Worm (Caenorhabditis elegans): ENCODE data around the gene srj-53.
A peak's percentile ranks its signal among the peaks of the same experiment; 100 is the strongest.

DNA sequence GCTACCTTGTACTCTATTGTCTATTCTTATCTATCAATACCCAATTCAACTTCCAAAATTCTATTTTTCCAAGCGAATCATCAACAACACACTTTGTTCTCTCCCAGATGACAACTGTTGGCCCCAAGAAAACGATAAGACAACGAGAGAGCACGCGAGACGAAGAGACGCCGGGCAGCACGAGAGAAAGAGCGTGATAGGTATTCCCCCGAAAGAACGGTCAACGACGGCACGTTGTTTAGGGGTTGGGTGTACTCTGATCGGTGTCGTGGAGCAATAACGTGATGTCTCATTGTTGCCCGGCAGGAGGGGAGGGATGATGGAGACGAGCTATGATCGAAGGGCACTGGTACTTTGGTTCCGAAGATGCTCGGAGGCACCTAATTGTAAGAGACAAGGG is 36.8 kb upstream of the srj-53 start:
- TF ChIP-seq pha-4 (tag; optimal IDR thresholded peaks at IDR 0.05): no peak
- no peak for TF ChIP-seq unc-39 (tag; optimal IDR thresholded peaks at IDR 0.05)
- TF ChIP-seq elt-3 (tag; optimal IDR thresholded peaks at IDR 0.05): no peak
- no peak for TF ChIP-seq nhr-76 (tag; optimal IDR thresholded peaks at IDR 0.05)
- no peak for TF ChIP-seq mep-1 (tag; optimal IDR thresholded peaks at IDR 0.05)
- TF ChIP-seq nhr-28 (tag; optimal IDR thresholded peaks at IDR 0.05): no peak
- no peak for TF ChIP-seq ztf-11 (tag; optimal IDR thresholded peaks at IDR 0.05)
- no peak for TF ChIP-seq ces-1 (GFP tag; optimal IDR thresholded peaks at IDR 0.05)
- no peak for TF ChIP-seq ceh-83 (GFP tag; optimal IDR thresholded peaks at IDR 0.05)
- peak; percentile 87 for TF ChIP-seq unc-62 (GFP tag; optimal IDR thresholded peaks at IDR 0.05)
- no peak for TF ChIP-seq blmp-1 (tag; optimal IDR thresholded peaks at IDR 0.05)
- TF ChIP-seq lin-13 (tag; optimal IDR thresholded peaks at IDR 0.05): no peak
- no peak for TF ChIP-seq zip-8 (tag; optimal IDR thresholded peaks at IDR 0.05)
- no peak for TF ChIP-seq nhr-12 (tag; optimal IDR thresholded peaks at IDR 0.05)

Measured in whole organism, mixed stage, embryonic.